Fruit fly (Drosophila melanogaster): ENCODE results near the gene CG5890.
A peak's percentile ranks its signal among the peaks of the same experiment; 100 is the strongest.

Gene CG5890

dm6 chr3R:25880198-25880970, 24.4 kb downstream of the CG5890 start:
- TF ChIP-seq dm (GFP tag; optimal IDR thresholded peaks at IDR 0.05) (peak; percentile 33), unpg (GFP tag; optimal IDR thresholded peaks at IDR 0.05) (peak; percentile 55), CG17829 (tag; optimal IDR thresholded peaks at IDR 0.05) (peak; percentile 65), CG15269 (tag; optimal IDR thresholded peaks at IDR 0.05) (peak; percentile 59), sob (GFP tag; IDR thresholded peaks at IDR 0.05) (0 out of 2 replicates have a peak, but pooled peaks have one; percentile 29), crol (GFP tag; IDR thresholded peaks at IDR 0.05) (peak; percentile 92), CG12391 (tag; optimal IDR thresholded peaks at IDR 0.05) (peak; percentile 72), CG8290 (GFP tag; optimal IDR thresholded peaks at IDR 0.05) (no peak), CG8290 (tag; optimal IDR thresholded peaks at IDR 0.05) (peak in 1 of 2 experiments; percentile 27), CG30431 (GFP tag; optimal IDR thresholded peaks at IDR 0.05) (peak; percentile 11), CG13287 (GFP tag; IDR thresholded peaks at IDR 0.05; ENCODE audit: partially characterized antibody) (no peak), org-1 (GFP tag; optimal IDR thresholded peaks at IDR 0.05) (peak; percentile 23), fd96Cb (tag; optimal IDR thresholded peaks at IDR 0.05) (peak; percentile 49), lola (GFP tag; optimal IDR thresholded peaks at IDR 0.05) (peak in 1 of 3 experiments; percentile 74), Poxn (GFP tag; IDR thresholded peaks at IDR 0.05) (no peak), cato (GFP tag; optimal IDR thresholded peaks at IDR 0.05; ENCODE audit: borderline replicate concordance) (peak; percentile 30), CG6654 (GFP tag; optimal IDR thresholded peaks at IDR 0.05) (peak; percentile 25), Spps (tag; optimal IDR thresholded peaks at IDR 0.05) (peak; percentile 39), CG12769 (tag; optimal IDR thresholded peaks at IDR 0.05) (peak; percentile 48), esg (GFP tag; conservative IDR thresholded peaks at IDR 0.05) (0 out of 2 replicates have a peak, but pooled peaks have one; percentile 20), CG18619 (GFP tag; optimal IDR thresholded peaks at IDR 0.05) (peak; percentile 36), CG1603 (tag; optimal IDR thresholded peaks at IDR 0.05) (peak; percentile 15), CG6683 (GFP tag; optimal IDR thresholded peaks at IDR 0.05) (peak; percentile 3), phol (tag; optimal IDR thresholded peaks at IDR 0.05) (peak; percentile 68), lab (GFP tag; optimal IDR thresholded peaks at IDR 0.05) (peak; percentile 72), CG5180 (GFP tag; optimal IDR thresholded peaks at IDR 0.05) (peak; percentile 1), Asciz (GFP tag; optimal IDR thresholded peaks at IDR 0.05) (peak; percentile 37), CG2889 (GFP tag; IDR thresholded peaks at IDR 0.05) (no peak), E2f1 (GFP tag; IDR thresholded peaks at IDR 0.05) (peak; percentile 35; the same call in 1 of the 2 replicates), CG10543 (GFP tag; optimal IDR thresholded peaks at IDR 0.05) (no peak), CG9727 (GFP tag; optimal IDR thresholded peaks at IDR 0.05) (peak; percentile 58), Mrtf (GFP tag; IDR thresholded peaks at IDR 0.05) (no peak), fd3F (GFP tag; optimal IDR thresholded peaks at IDR 0.05) (peak; percentile 36), tap (tag; optimal IDR thresholded peaks at IDR 0.05) (peak; percentile 45), klu (GFP tag; IDR thresholded peaks at IDR 0.05) (0 out of 2 replicates have a peak, but pooled peaks have one; percentile 37), CG4820 (GFP tag; optimal IDR thresholded peaks at IDR 0.05) (peak; percentile 22), CG9437 (GFP tag; optimal IDR thresholded peaks at IDR 0.05) (peak; percentile 47), CG8089 (GFP tag; optimal IDR thresholded peaks at IDR 0.05) (no peak), kni (GFP tag; optimal IDR thresholded peaks at IDR 0.05) (no peak), sc (optimal IDR thresholded peaks at IDR 0.05) (no peak), sc (GFP tag; optimal IDR thresholded peaks at IDR 0.05) (peak; percentile 45), schlank (tag; optimal IDR thresholded peaks at IDR 0.05) (peak; percentile 14), CG15073 (GFP tag; optimal IDR thresholded peaks at IDR 0.05) (peak; percentile 32), CG10979 (tag; optimal IDR thresholded peaks at IDR 0.05) (peak; percentile 70), CG12155 (GFP tag; optimal IDR thresholded peaks at IDR 0.05) (peak; percentile 11), croc (GFP tag; conservative IDR thresholded peaks at IDR 0.05) (no peak; the same call in 2 of the 3 replicates), CG10654 (GFP tag; optimal IDR thresholded peaks at IDR 0.05) (peak; percentile 31), CG9817 (tag; optimal IDR thresholded peaks at IDR 0.05) (peak; percentile 24)
